Fruit fly (Drosophila melanogaster) whole organism, embryonic: ENCODE data around the gene Vha55.

Source experiments
- Ada2b ChIP-seq: fragments of 200-800 bp; sonication (Bioruptor generic); IDR thresholded peaks from 2 replicates; pipeline ENCODE4 v1.3.6; 2022; ENCODE audit warnings: missing biosample characterization, missing genetic modification characterization
- Blimp-1 ChIP-seq: fragments of 200-800 bp; sonication (Bioruptor generic); optimal IDR thresholded peaks from 3 replicates; lab custom pipeline; 2018; ENCODE audit warnings: missing biosample characterization, missing genetic modification characterization, mild to moderate bottlenecking, moderate library complexity, missing genetic modification reagents
- CG1024 ChIP-seq: fragments of 200-800 bp; sonication (Bioruptor generic); IDR thresholded peaks from 2 replicates; pipeline ENCODE4 v1.3.6; 2022; ENCODE audit warnings: missing biosample characterization, missing genetic modification characterization
- CG10959 ChIP-seq: fragments of 200-800 bp; sonication (Bioruptor generic); IDR thresholded peaks from 2 replicates; pipeline ENCODE4 v1.3.6; 2022; ENCODE audit warnings: missing biosample characterization, missing genetic modification characterization
- CG11085 ChIP-seq: fragments of 200-800 bp; sonication (Bioruptor generic); IDR thresholded peaks from 2 replicates; pipeline ENCODE4 v1.3.6; 2022; ENCODE audit warnings: missing biosample characterization, missing genetic modification characterization
- CG11398 ChIP-seq: fragments of 200-800 bp; sonication (Bioruptor generic); optimal IDR thresholded peaks from 2 replicates; lab custom pipeline; 2016; ENCODE audit warnings: missing biosample characterization, missing genetic modification characterization
- CG11560 ChIP-seq: fragments of 200-800 bp; sonication (Bioruptor generic); IDR thresholded peaks from 3 replicates; pipeline ENCODE4 v1.3.6; 2022; ENCODE audit warnings: missing biosample characterization, missing genetic modification characterization
- CG12299 ChIP-seq: fragments of 200-800 bp; sonication (Bioruptor generic); optimal IDR thresholded peaks from 2 replicates; lab custom pipeline; 2018; ENCODE audit warnings: missing biosample characterization, mild to moderate bottlenecking, missing genetic modification characterization
- CG12942 ChIP-seq: fragments of 200-800 bp; sonication (Bioruptor generic); optimal IDR thresholded peaks from 3 replicates; lab custom pipeline; 2016; ENCODE audit warnings: missing biosample characterization, missing genetic modification characterization
- CG13894 ChIP-seq: fragments of 200-800 bp; sonication (Bioruptor generic); optimal IDR thresholded peaks from 3 replicates; lab custom pipeline; 2018; ENCODE audit warnings: missing biosample characterization, mild to moderate bottlenecking, missing genetic modification characterization, moderate library complexity
- CG15011 ChIP-seq: fragments of 200-800 bp; sonication (Bioruptor generic); optimal IDR thresholded peaks from 3 replicates; lab custom pipeline; 2018; ENCODE audit warnings: missing biosample characterization, mild to moderate bottlenecking, missing genetic modification characterization
- CG17186 ChIP-seq: fragments of 200-800 bp; sonication (Bioruptor generic); optimal IDR thresholded peaks from 3 replicates; lab custom pipeline; 2017; ENCODE audit warnings: missing biosample characterization, missing genetic modification reagents, missing genetic modification characterization
- CG1792 ChIP-seq: fragments of 200-800 bp; sonication (Bioruptor generic); optimal IDR thresholded peaks from 2 replicates; lab custom pipeline; 2016; ENCODE audit warnings: missing biosample characterization, missing genetic modification characterization
- CG2875 ChIP-seq: fragments of 200-800 bp; sonication (Bioruptor generic); optimal IDR thresholded peaks from 2 replicates; lab custom pipeline; 2017; ENCODE audit warnings: missing biosample characterization, mild to moderate bottlenecking, missing genetic modification characterization, missing genetic modification reagents
- CG3163 ChIP-seq: fragments of 200-800 bp; sonication (Bioruptor generic); optimal IDR thresholded peaks from 3 replicates; lab custom pipeline; 2016; ENCODE audit warnings: missing biosample characterization, missing genetic modification characterization
- CG32767 ChIP-seq: fragments of 200-800 bp; sonication (Bioruptor generic); IDR thresholded peaks from 2 replicates; pipeline ENCODE4 v1.3.6; 2022; ENCODE audit warnings: missing biosample characterization, missing genetic modification characterization
- CG4328 ChIP-seq: fragments of 200-800 bp; sonication (Bioruptor generic); optimal IDR thresholded peaks from 3 replicates; lab custom pipeline; 2017; ENCODE audit warnings: missing biosample characterization, missing genetic modification reagents, missing genetic modification characterization
- CG8290 ChIP-seq, 3 experiments: fragments of 200-800 bp; sonication (Bioruptor generic); optimal IDR thresholded peaks; 2 replicates each; lab custom pipeline; 2016 to 2019; ENCODE audit warnings: missing biosample characterization in 3 of 3, missing genetic modification characterization in 3 of 3, mild to moderate bottlenecking in 2 of 3, moderate library complexity in 1 of 3
- CG8388 ChIP-seq: fragments of 200-800 bp; sonication (Bioruptor generic); optimal IDR thresholded peaks from 2 replicates; lab custom pipeline; 2019; ENCODE audit warnings: missing biosample characterization, mild to moderate bottlenecking, missing genetic modification characterization, moderate library complexity
- CTCF ChIP-seq: fragments of 200-800 bp; sonication (Bioruptor generic); optimal IDR thresholded peaks from 2 replicates; lab custom pipeline; 2017; ENCODE audit warnings: missing biosample characterization, mild to moderate bottlenecking, missing genetic modification characterization, moderate library complexity
- CrebB ChIP-seq: fragments of 200-800 bp; sonication (Bioruptor generic); optimal IDR thresholded peaks from 3 replicates; lab custom pipeline; 2018; ENCODE audit warnings: missing biosample characterization, mild to moderate bottlenecking, missing genetic modification characterization
- D ChIP-seq, 2 experiments: fragments of 200-800 bp in 1 of 2; fragments of >200 bp in 1 of 2; sonication (Bioruptor generic) in 1 of 2; optimal IDR thresholded peaks; 2 replicates in 1 of 2; 3 replicates in 1 of 2; lab custom pipeline; 2017; ENCODE audit warnings: mild to moderate bottlenecking in 1 of 2, missing biosample characterization in 1 of 2, missing genetic modification characterization in 1 of 2, missing genetic modification reagents in 1 of 2
- Dref ChIP-seq: fragments of 200-800 bp; sonication (Bioruptor generic); IDR thresholded peaks from 2 replicates; pipeline ENCODE4 v1.3.6; 2022; ENCODE audit warnings: missing biosample characterization, missing genetic modification characterization
- Gsc ChIP-seq: fragments of 200-800 bp; sonication (Bioruptor generic); IDR thresholded peaks from 2 replicates; pipeline ENCODE4 v1.3.6; 2022; ENCODE audit warnings: missing biosample characterization, missing genetic modification characterization
- Hey ChIP-seq: fragments of 200-800 bp; sonication (Bioruptor generic); optimal IDR thresholded peaks from 3 replicates; lab custom pipeline; 2018; ENCODE audit warnings: missing biosample characterization, mild to moderate bottlenecking, missing genetic modification characterization
- Med ChIP-seq: fragments of 200-800 bp; sonication (Bioruptor generic); peaks from one replicate; lab custom pipeline; 2016; ENCODE audit warnings: missing biosample characterization, missing genetic modification characterization, mild to moderate bottlenecking, inconsistent platforms, moderate library complexity
- NFAT ChIP-seq: fragments of 200-800 bp; sonication (Bioruptor generic); IDR thresholded peaks from 2 replicates; pipeline ENCODE4 v1.3.6; 2022; ENCODE audit warnings: missing biosample characterization, missing genetic modification characterization
- Neu2 ChIP-seq: fragments of 200-800 bp; sonication (Bioruptor generic); optimal IDR thresholded peaks from 3 replicates; lab custom pipeline; 2016; ENCODE audit warnings: missing biosample characterization, missing genetic modification characterization, borderline replicate concordance
- Rfx ChIP-seq: fragments of 200-800 bp; sonication (Bioruptor generic); IDR thresholded peaks from 2 replicates; pipeline ENCODE4 v1.3.6; 2022; ENCODE audit warnings: missing biosample characterization, missing genetic modification characterization
- Stat92E ChIP-seq, 3 experiments: fragments of >200 bp in 2 of 3; fragments of 200-800 bp in 1 of 3; sonication (Bioruptor generic) in 1 of 3; optimal IDR thresholded peaks; 2 replicates each; lab custom pipeline; 2017 to 2019; ENCODE audit warnings: missing biosample characterization in 3 of 3, missing genetic modification characterization in 3 of 3, mild to moderate bottlenecking in 1 of 3, moderate library complexity in 1 of 3
- abd-A ChIP-seq: fragments of 200-800 bp; sonication (Bioruptor generic); optimal IDR thresholded peaks from 3 replicates; lab custom pipeline; 2019; ENCODE audit warnings: missing biosample characterization, mild to moderate bottlenecking, missing genetic modification characterization, moderate library complexity
- az2 ChIP-seq: fragments of 200-800 bp; sonication (Bioruptor generic); optimal IDR thresholded peaks from 3 replicates; lab custom pipeline; 2016; ENCODE audit warnings: missing biosample characterization, missing genetic modification characterization
- bbx ChIP-seq: fragments of 200-800 bp; sonication (Bioruptor generic); IDR thresholded peaks from 2 replicates; pipeline ENCODE4 v1.3.6; 2022; ENCODE audit warnings: missing biosample characterization, missing genetic modification characterization; ENCODE audit not compliant: partially characterized antibody
- br ChIP-seq: fragments of >200 bp; optimal IDR thresholded peaks from 2 replicates; lab custom pipeline; 2017
- btn ChIP-seq: fragments of 200-800 bp; sonication (Bioruptor generic); optimal IDR thresholded peaks from 2 replicates; lab custom pipeline; 2016; ENCODE audit warnings: missing biosample characterization, missing genetic modification characterization
- ci ChIP-seq: fragments of 200-800 bp; sonication (Bioruptor generic); IDR thresholded peaks from 3 replicates; pipeline ENCODE4 v1.3.6; 2022; ENCODE audit warnings: missing biosample characterization, missing genetic modification characterization
- crol ChIP-seq: fragments of 200-800 bp; sonication (Bioruptor generic); IDR thresholded peaks from 2 replicates; pipeline ENCODE4 v1.3.6; 2022; ENCODE audit warnings: missing biosample characterization, missing genetic modification characterization
- exex ChIP-seq: fragments of 200-800 bp; sonication (Bioruptor generic); optimal IDR thresholded peaks from 4 replicates; lab custom pipeline; 2018; ENCODE audit warnings: missing biosample characterization, mild to moderate bottlenecking, missing genetic modification characterization, moderate library complexity
- grn ChIP-seq: fragments of 200-800 bp; sonication (Bioruptor generic); optimal IDR thresholded peaks from 3 replicates; lab custom pipeline; 2017; ENCODE audit warnings: missing biosample characterization, missing genetic modification characterization
- ken ChIP-seq: fragments of 200-800 bp; sonication (Bioruptor generic); IDR thresholded peaks from 3 replicates; pipeline ENCODE4 v1.3.6; 2022; ENCODE audit warnings: missing biosample characterization, missing genetic modification characterization
- peb ChIP-seq: fragments of 200-800 bp; sonication (Bioruptor generic); IDR thresholded peaks from 2 replicates; pipeline ENCODE4 v1.3.6; 2022; ENCODE audit warnings: missing biosample characterization, missing genetic modification characterization
- sim ChIP-seq: fragments of 200-800 bp; sonication (Bioruptor generic); IDR thresholded peaks from 2 replicates; pipeline ENCODE4 v1.3.6; 2022; ENCODE audit warnings: missing biosample characterization, missing genetic modification characterization
- so ChIP-seq: fragments of 200-800 bp; sonication (Bioruptor generic); IDR thresholded peaks from 3 replicates; pipeline ENCODE4 v1.3.6; 2022; ENCODE audit warnings: missing biosample characterization, missing genetic modification characterization
- tio ChIP-seq: fragments of 200-800 bp; sonication (Bioruptor generic); optimal IDR thresholded peaks from 2 replicates; lab custom pipeline; 2017; ENCODE audit warnings: missing biosample characterization, missing genetic modification characterization, inconsistent platforms
- trh ChIP-seq: fragments of 200-800 bp; sonication (Bioruptor generic); optimal IDR thresholded peaks from 2 replicates; lab custom pipeline; 2016; ENCODE audit warnings: missing biosample characterization, missing genetic modification characterization
- tup ChIP-seq: fragments of 200-800 bp; sonication (Bioruptor generic); optimal IDR thresholded peaks from 2 replicates; lab custom pipeline; 2016; ENCODE audit warnings: missing biosample characterization, mild to moderate bottlenecking, missing genetic modification characterization, moderate library complexity
- zen ChIP-seq: fragments of 200-800 bp; sonication (Bioruptor generic); optimal IDR thresholded peaks from 3 replicates; lab custom pipeline; 2018; ENCODE audit warnings: missing biosample characterization, mild to moderate bottlenecking, missing genetic modification characterization, moderate library complexity

Gene Vha55

dm6 chr3R:12647954-12648353, 20.3 kb upstream of the Vha55 start, which contains the start of gene Dtg (continued):
- TF ChIP-seq Hey (tag; lab: Kevin White, UChicago): no peak
- TF ChIP-seq az2 (GFP tag; lab: Kevin White, UChicago): no peak
- TF ChIP-seq CG12299 (tag; lab: Kevin White, UChicago): no peak
- TF ChIP-seq Stat92E (GFP tag; optimal IDR thresholded peaks at IDR 0.05; lab: Kevin White, UChicago): peak in 1 of 3 experiments; percentile 62

- no peak for TF ChIP-seq Med (GFP tag; lab: Kevin White, UChicago)
- TF ChIP-seq Gsc (GFP tag; lab: Robert Waterston, UW): no peak
- no peak for TF ChIP-seq CG8388 (GFP tag; lab: Kevin White, UChicago)
- no peak for TF ChIP-seq NFAT (GFP tag; lab: Robert Waterston, UW)
- peak; percentile 63 for TF ChIP-seq crol (GFP tag; lab: Robert Waterston, UW)
- no peak for TF ChIP-seq Dref
- TF ChIP-seq CG17186 (GFP tag; lab: Kevin White, UChicago): no peak
- TF ChIP-seq CG32767: no peak
- TF ChIP-seq peb (GFP tag; lab: Robert Waterston, UW): no peak
- TF ChIP-seq ken (GFP tag; lab: Robert Waterston, UW): 0 out of 3 replicates have a peak, but pooled peaks have one; percentile 13
- no peak for TF ChIP-seq CG8290 (GFP tag; optimal IDR thresholded peaks at IDR 0.05; lab: Kevin White, UChicago)
- TF ChIP-seq CG8290 (tag; optimal IDR thresholded peaks at IDR 0.05; lab: Kevin White, UChicago): peak in 1 of 2 experiments; percentile 5
- TF ChIP-seq CG1792 (GFP tag; lab: Kevin White, UChicago): no peak
- 0 out of 3 replicates have a peak, but pooled peaks have one; percentile 16 for TF ChIP-seq ci (GFP tag; lab: Robert Waterston, UW)
- peak; percentile 61 for TF ChIP-seq CG13894 (tag; lab: Kevin White, UChicago)
- no peak for TF ChIP-seq tup (GFP tag; lab: Kevin White, UChicago)
- TF ChIP-seq, all 482 proteins: peak for 5
Measured at dm6 chr3R:12647348-12647747, 19.7 kb upstream of the Vha55 start.

dm6 chr3R:12646926-12647325, 19.3 kb upstream of the Vha55 start:
- no peak for TF ChIP-seq CG4328 (GFP tag; lab: Kevin White, UChicago)
- no peak for TF ChIP-seq trh
- TF ChIP-seq grn (GFP tag; lab: Kevin White, UChicago): peak; percentile 66

DNA sequence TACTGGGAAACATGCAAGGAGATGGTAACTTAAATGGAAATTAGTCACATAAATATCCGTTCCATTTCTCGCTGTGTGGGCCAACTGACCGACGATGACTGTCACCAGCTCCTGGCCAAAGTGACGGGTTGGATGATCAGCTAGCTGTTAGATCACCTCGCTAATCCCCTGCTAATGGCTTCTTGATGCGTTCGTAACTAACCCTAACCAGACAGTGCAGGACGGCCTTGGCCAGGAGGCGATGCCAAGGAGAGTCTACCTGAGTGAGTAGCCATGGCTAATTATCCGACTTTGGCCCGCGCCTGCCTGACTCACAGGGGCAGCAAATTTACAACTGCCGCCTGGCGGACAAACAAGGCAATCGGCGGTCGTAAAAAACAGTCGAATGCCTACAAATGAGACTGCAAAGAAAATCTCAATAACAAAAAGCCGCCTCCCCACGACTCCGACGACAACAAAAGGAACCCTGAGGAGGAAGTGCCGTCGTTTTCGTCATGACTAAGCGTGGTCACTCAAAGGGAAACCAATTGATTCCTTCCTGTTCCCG, 18.2 kb upstream of the Vha55 start:
- TF ChIP-seq Neu2 (GFP tag; lab: Kevin White, UChicago): no peak
- no peak for TF ChIP-seq CG2875 (GFP tag; lab: Kevin White, UChicago)
- TF ChIP-seq Rfx (GFP tag; lab: Robert Waterston, UW): no peak
- no peak for TF ChIP-seq CG1024 (GFP tag; lab: Robert Waterston, UW)
- no peak for TF ChIP-seq tio
- TF ChIP-seq CG15011: no peak
- no peak for TF ChIP-seq CTCF (GFP tag; lab: Kevin White, UChicago)
- TF ChIP-seq CG11085: no peak
- TF ChIP-seq CG11560: no peak
- TF ChIP-seq btn (GFP tag; lab: Kevin White, UChicago): no peak
- TF ChIP-seq sim (GFP tag; lab: Robert Waterston, UW): no peak
- no peak for TF ChIP-seq CG12942 (GFP tag; lab: Kevin White, UChicago)
- TF ChIP-seq abd-A: no peak
- TF ChIP-seq Ada2b: no peak
- no peak for TF ChIP-seq so (GFP tag; lab: Robert Waterston, UW)
- TF ChIP-seq CrebB (tag; lab: Kevin White, UChicago): no peak
- TF ChIP-seq zen (tag; lab: Kevin White, UChicago): peak; percentile 99
- peak; percentile 80 for TF ChIP-seq D (optimal IDR thresholded peaks at IDR 0.05; lab: Kevin White, UChicago)
- TF ChIP-seq D (GFP tag; optimal IDR thresholded peaks at IDR 0.05; lab: Kevin White, UChicago): no peak
- no peak for TF ChIP-seq CG10959 (GFP tag; lab: Robert Waterston, UW)
- no peak for TF ChIP-seq exex
- no peak for TF ChIP-seq CG3163 (GFP tag; lab: Kevin White, UChicago)
- TF ChIP-seq Blimp-1 (GFP tag; lab: Kevin White, UChicago): no peak
- no peak for TF ChIP-seq CG11398
- TF ChIP-seq bbx (GFP tag; lab: Robert Waterston, UW): no peak
- no peak for TF ChIP-seq br (lab: Kevin White, UChicago)
